In genomic region chr3L:21892213-21892612, dm6 we compare ENCODE assay signal across 1 fruit fly cellular context.
A peak's percentile ranks its signal among the peaks of the same experiment; 100 is the strongest.
TF ChIP-seq lines count a peak whose summit lies in the region.

No protein-coding gene starts in this region.

TF ChIP-seq in whole organism, embryonic, 481 proteins besides CTCF, POLR2A, EP300 and RAD21 (continued from another document):
- TF ChIP-seq tna (GFP tag; IDR thresholded peaks at IDR 0.05; lab: Robert Waterston, UW; ENCODE audit: partially characterized antibody) = no peak
- no peak for TF ChIP-seq CG9932 (GFP tag; IDR thresholded peaks at IDR 0.05; lab: Robert Waterston, UW)
- peak; percentile 46 for TF ChIP-seq CG10543 (GFP tag; optimal IDR thresholded peaks at IDR 0.05; lab: Kevin White, UChicago)
- no peak for TF ChIP-seq crc (GFP tag; optimal IDR thresholded peaks at IDR 0.05; lab: Kevin White, UChicago)
- no peak for TF ChIP-seq yki (optimal IDR thresholded peaks at IDR 0.05; lab: Kevin White, UChicago)
- peak; percentile 6 for TF ChIP-seq CG12769 (tag; optimal IDR thresholded peaks at IDR 0.05; lab: Kevin White, UChicago)
- TF ChIP-seq ash1 (GFP tag; optimal IDR thresholded peaks at IDR 0.05; lab: Kevin White, UChicago) = no peak
- no peak for TF ChIP-seq CG10654 (GFP tag; optimal IDR thresholded peaks at IDR 0.05; lab: Kevin White, UChicago)
- TF ChIP-seq cato (GFP tag; optimal IDR thresholded peaks at IDR 0.05; lab: Kevin White, UChicago; ENCODE audit: borderline replicate concordance) = no peak
- no peak for TF ChIP-seq Bteb2 (GFP tag; optimal IDR thresholded peaks at IDR 0.05; lab: Kevin White, UChicago)
- no peak for TF ChIP-seq pzg (GFP tag; optimal IDR thresholded peaks at IDR 0.05; lab: Kevin White, UChicago)
- peak; percentile 57 for TF ChIP-seq CG2678 (tag; optimal IDR thresholded peaks at IDR 0.05; lab: Kevin White, UChicago)
- no peak for TF ChIP-seq bsh (GFP tag; optimal IDR thresholded peaks at IDR 0.05; lab: Kevin White, UChicago)
- peak; percentile 77 for TF ChIP-seq Ets65A (GFP tag; lab: Kevin White, UChicago)
- peak; percentile 58 for TF ChIP-seq Med (GFP tag; lab: Kevin White, UChicago)
- TF ChIP-seq CG8290 (GFP tag; optimal IDR thresholded peaks at IDR 0.05; lab: Kevin White, UChicago) = no peak
- peak in 1 of 2 experiments; percentile 45 for TF ChIP-seq CG8290 (tag; optimal IDR thresholded peaks at IDR 0.05; lab: Kevin White, UChicago)
- no peak for TF ChIP-seq croc (GFP tag; conservative IDR thresholded peaks at IDR 0.05; lab: Robert Waterston, UW)
- TF ChIP-seq Hand (GFP tag; optimal IDR thresholded peaks at IDR 0.05; lab: Kevin White, UChicago) = no peak
- TF ChIP-seq CG1832 (GFP tag; optimal IDR thresholded peaks at IDR 0.05; lab: Kevin White, UChicago) = no peak
- TF ChIP-seq Hr51 (GFP tag; optimal IDR thresholded peaks at IDR 0.05; lab: Kevin White, UChicago) = peak in 1 of 2 experiments; percentile 37
- TF ChIP-seq ken (GFP tag; IDR thresholded peaks at IDR 0.05; lab: Robert Waterston, UW) = no peak
- no peak for TF ChIP-seq Lhr (GFP tag; optimal IDR thresholded peaks at IDR 0.05; lab: Kevin White, UChicago)
- TF ChIP-seq cwo (GFP tag; optimal IDR thresholded peaks at IDR 0.05; lab: Kevin White, UChicago) = peak; percentile 48
- no peak for TF ChIP-seq CG18262 (tag; optimal IDR thresholded peaks at IDR 0.05; lab: Kevin White, UChicago)
- 0 out of 2 replicates have a peak, but pooled peaks have one; percentile 10 for TF ChIP-seq CG14014 (GFP tag; IDR thresholded peaks at IDR 0.05; lab: Robert Waterston, UW)
- TF ChIP-seq Fer1 (GFP tag; optimal IDR thresholded peaks at IDR 0.05; lab: Kevin White, UChicago) = peak; percentile 8
- peak; percentile 38 for TF ChIP-seq PHDP (tag; optimal IDR thresholded peaks at IDR 0.05; lab: Kevin White, UChicago)
- TF ChIP-seq zf30C (GFP tag; optimal IDR thresholded peaks at IDR 0.05; lab: Kevin White, UChicago) = no peak
- no peak for TF ChIP-seq Bdp1 (GFP tag; optimal IDR thresholded peaks at IDR 0.05; lab: Kevin White, UChicago)
- TF ChIP-seq CG4360 (GFP tag; IDR thresholded peaks at IDR 0.05; lab: Robert Waterston, UW) = no peak
- peak in 1 of 2 experiments; percentile 86 for TF ChIP-seq Pdp1 (GFP tag; optimal IDR thresholded peaks at IDR 0.05; lab: Kevin White, UChicago)
- no peak for TF ChIP-seq Lpt (GFP tag; optimal IDR thresholded peaks at IDR 0.05; lab: Kevin White, UChicago)
- no peak for TF ChIP-seq ATbp (GFP tag; optimal IDR thresholded peaks at IDR 0.05; lab: Kevin White, UChicago)
- TF ChIP-seq al (GFP tag; IDR thresholded peaks at IDR 0.05; lab: Robert Waterston, UW) = no peak
- no peak for TF ChIP-seq lov (optimal IDR thresholded peaks at IDR 0.05; lab: Kevin White, UChicago)
- no peak for TF ChIP-seq lov (GFP tag; IDR thresholded peaks at IDR 0.05; lab: Robert Waterston, UW)
- TF ChIP-seq CG15514 (GFP tag; optimal IDR thresholded peaks at IDR 0.05; lab: Kevin White, UChicago) = peak; percentile 18
- no peak for TF ChIP-seq CG4328 (GFP tag; optimal IDR thresholded peaks at IDR 0.05; lab: Kevin White, UChicago)
- TF ChIP-seq CG30020 (tag; optimal IDR thresholded peaks at IDR 0.05; lab: Kevin White, UChicago) = no peak
- TF ChIP-seq wdn (GFP tag; IDR thresholded peaks at IDR 0.05; lab: Robert Waterston, UW) = no peak
- TF ChIP-seq CG34376 (GFP tag; optimal IDR thresholded peaks at IDR 0.05; lab: Kevin White, UChicago) = peak; percentile 45
- peak; percentile 30 for TF ChIP-seq slbo (GFP tag; IDR thresholded peaks at IDR 0.05; lab: Robert Waterston, UW)
- peak; percentile 60 for TF ChIP-seq HmgZ (tag; optimal IDR thresholded peaks at IDR 0.05; lab: Kevin White, UChicago)
- TF ChIP-seq dan (GFP tag; IDR thresholded peaks at IDR 0.05; lab: Robert Waterston, UW) = no peak
- no peak for TF ChIP-seq stc (GFP tag; IDR thresholded peaks at IDR 0.05; lab: Robert Waterston, UW)
- no peak for TF ChIP-seq sim (GFP tag; IDR thresholded peaks at IDR 0.05; lab: Robert Waterston, UW)
- TF ChIP-seq CG31441 (GFP tag; IDR thresholded peaks at IDR 0.05; lab: Robert Waterston, UW) = no peak
- TF ChIP-seq sug (tag; optimal IDR thresholded peaks at IDR 0.05; lab: Kevin White, UChicago) = peak; percentile 84
- TF ChIP-seq HHEX (GFP tag; optimal IDR thresholded peaks at IDR 0.05; lab: Kevin White, UChicago) = peak; percentile 2
- no peak for TF ChIP-seq vvl (GFP tag; IDR thresholded peaks at IDR 0.05; lab: Robert Waterston, UW)
- TF ChIP-seq crol (GFP tag; IDR thresholded peaks at IDR 0.05; lab: Robert Waterston, UW) = peak; percentile 46; the same call in 1 of the 2 replicates
- TF ChIP-seq Sry-δ (GFP tag; optimal IDR thresholded peaks at IDR 0.05; lab: Kevin White, UChicago) = no peak
- no peak for TF ChIP-seq CG11560 (tag; IDR thresholded peaks at IDR 0.05; lab: Robert Waterston, UW)
- TF ChIP-seq CG16813 (GFP tag; IDR thresholded peaks at IDR 0.05; lab: Robert Waterston, UW; ENCODE audit: partially characterized antibody) = no peak
- TF ChIP-seq CG7839 (tag; optimal IDR thresholded peaks at IDR 0.05; lab: Kevin White, UChicago) = peak; percentile 34
- TF ChIP-seq CG10147 (GFP tag; optimal IDR thresholded peaks at IDR 0.05; lab: Kevin White, UChicago) = no peak
- TF ChIP-seq rib (GFP tag; IDR thresholded peaks at IDR 0.05; lab: Robert Waterston, UW) = 0 out of 2 replicates have a peak, but pooled peaks have one; percentile 50
- peak; percentile 19 for TF ChIP-seq BtbVII (GFP tag; optimal IDR thresholded peaks at IDR 0.05; lab: Kevin White, UChicago)
- peak; percentile 42 for TF ChIP-seq gem (tag; optimal IDR thresholded peaks at IDR 0.05; lab: Kevin White, UChicago)
- TF ChIP-seq CG12071 (GFP tag; optimal IDR thresholded peaks at IDR 0.05; lab: Kevin White, UChicago) = peak; percentile 33
- TF ChIP-seq CG11504 (tag; optimal IDR thresholded peaks at IDR 0.05; lab: Kevin White, UChicago) = peak; percentile 22
- TF ChIP-seq lab (GFP tag; optimal IDR thresholded peaks at IDR 0.05; lab: Kevin White, UChicago) = peak; percentile 46
- TF ChIP-seq Deaf1 (tag; optimal IDR thresholded peaks at IDR 0.05; lab: Kevin White, UChicago) = peak; percentile 73
- TF ChIP-seq pho (GFP tag; optimal IDR thresholded peaks at IDR 0.05; lab: Kevin White, UChicago) = no peak
- no peak for TF ChIP-seq nmo (GFP tag; optimal IDR thresholded peaks at IDR 0.05; lab: Kevin White, UChicago)
- no peak for TF ChIP-seq Ssrp (tag; optimal IDR thresholded peaks at IDR 0.05; lab: Kevin White, UChicago)
- no peak for TF ChIP-seq CG9437 (GFP tag; optimal IDR thresholded peaks at IDR 0.05; lab: Kevin White, UChicago)
- no peak for TF ChIP-seq sob (GFP tag; IDR thresholded peaks at IDR 0.05; lab: Robert Waterston, UW)
- TF ChIP-seq inv (GFP tag; IDR thresholded peaks at IDR 0.05; lab: Robert Waterston, UW; ENCODE audit: partially characterized antibody) = no peak
- TF ChIP-seq nerfin-2 (GFP tag; IDR thresholded peaks at IDR 0.05; lab: Robert Waterston, UW; ENCODE audit: partially characterized antibody) = no peak
- TF ChIP-seq unpg (GFP tag; optimal IDR thresholded peaks at IDR 0.05; lab: Kevin White, UChicago) = peak; percentile 20
- TF ChIP-seq Bgb (GFP tag; IDR thresholded peaks at IDR 0.05; lab: Robert Waterston, UW; ENCODE audit: partially characterized antibody) = no peak
- TF ChIP-seq Dip2 (GFP tag; IDR thresholded peaks at IDR 0.05; lab: Robert Waterston, UW) = no peak
- TF ChIP-seq kah (GFP tag; optimal IDR thresholded peaks at IDR 0.05; lab: Kevin White, UChicago) = no peak
- TF ChIP-seq CG32532 (GFP tag; IDR thresholded peaks at IDR 0.05; lab: Robert Waterston, UW) = 0 out of 2 replicates have a peak, but pooled peaks have one; percentile 43
- TF ChIP-seq CG3281 (GFP tag; optimal IDR thresholded peaks at IDR 0.05; lab: Kevin White, UChicago) = peak; percentile 49
- TF ChIP-seq exex (tag; optimal IDR thresholded peaks at IDR 0.05; lab: Kevin White, UChicago) = peak; percentile 96
- TF ChIP-seq mam (GFP tag; optimal IDR thresholded peaks at IDR 0.05; lab: Kevin White, UChicago) = no peak
- TF ChIP-seq CG13775 (GFP tag; optimal IDR thresholded peaks at IDR 0.05; lab: Kevin White, UChicago) = no peak
- TF ChIP-seq CG3163 (GFP tag; optimal IDR thresholded peaks at IDR 0.05; lab: Kevin White, UChicago) = peak; percentile 22
- TF ChIP-seq CG2120 (GFP tag; optimal IDR thresholded peaks at IDR 0.05; lab: Kevin White, UChicago) = peak; percentile 46
- TF ChIP-seq chinmo (GFP tag; IDR thresholded peaks at IDR 0.05; lab: Robert Waterston, UW; ENCODE audit: partially characterized antibody) = 0 out of 4 replicates have a peak, but pooled peaks have one; percentile 58
- TF ChIP-seq CG10267 (tag; optimal IDR thresholded peaks at IDR 0.05; lab: Kevin White, UChicago) = no peak
- TF ChIP-seq CG17829 (tag; optimal IDR thresholded peaks at IDR 0.05; lab: Kevin White, UChicago) = no peak
- no peak for TF ChIP-seq ci (GFP tag; IDR thresholded peaks at IDR 0.05; lab: Robert Waterston, UW)
- TF ChIP-seq CG2889 (GFP tag; IDR thresholded peaks at IDR 0.05; lab: Robert Waterston, UW) = no peak
- TF ChIP-seq lilli (GFP tag; optimal IDR thresholded peaks at IDR 0.05; lab: Kevin White, UChicago) = peak; percentile 1
TF ChIP-seq in whole organism, embryonic: peak in this region for 46.
